Worm (Caenorhabditis elegans): ENCODE data around the gene josd-1.

DNA sequence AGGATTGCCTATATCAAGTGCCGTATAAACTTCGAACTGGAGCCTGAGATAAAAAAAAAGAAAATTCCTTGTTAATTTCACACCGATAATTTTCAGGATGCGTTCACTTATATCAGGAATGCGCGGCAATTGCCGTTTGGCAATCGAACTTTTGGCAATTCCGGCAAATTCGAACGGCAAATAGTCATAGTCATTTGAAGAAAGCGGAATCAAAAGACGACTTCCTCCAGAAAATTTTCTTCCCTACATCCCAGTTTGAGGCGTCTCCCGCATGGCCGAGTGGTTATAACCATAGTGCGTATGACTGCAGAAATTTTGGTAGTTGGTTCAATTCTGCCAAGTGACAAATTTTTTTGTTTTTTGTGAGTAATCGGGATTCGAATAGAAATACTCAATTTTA is 19.5 kb downstream of the josd-1 start, which contains the start of gene F56F11.4:
- TF ChIP-seq flt-1 (GFP tag; IDR thresholded peaks at IDR 0.05) (no peak), ets-7 (tag; optimal IDR thresholded peaks at IDR 0.05) (no peak), ama-1 (optimal IDR thresholded peaks at IDR 0.05) (no peak), hnd-1 (tag; optimal IDR thresholded peaks at IDR 0.05) (no peak), hmg-4 (GFP tag; optimal IDR thresholded peaks at IDR 0.05) (no peak)

Measured in whole organism, early embryonic.